Fruit fly (Drosophila melanogaster) whole organism, embryonic: ENCODE measurements around the gene SrpRbeta.
A peak's percentile ranks its signal among the peaks of the same experiment; 100 is the strongest.

ENCODE experiments used
- Adf1 ChIP-seq: fragments of 200-800 bp; sonication (Bioruptor generic); IDR thresholded peaks from 2 replicates; pipeline ENCODE4 v1.3.6; 2022; ENCODE audit warnings: missing biosample characterization, missing genetic modification characterization
- Atf6 ChIP-seq: fragments of 200-800 bp; sonication (Bioruptor generic); IDR thresholded peaks from 2 replicates; pipeline ENCODE4 v1.3.6; 2022; ENCODE audit warnings: missing biosample characterization, missing genetic modification characterization
- CG10274 ChIP-seq: fragments of 200-800 bp; sonication (Bioruptor generic); optimal IDR thresholded peaks from 3 replicates; lab custom pipeline; 2017; ENCODE audit warnings: missing biosample characterization, mild to moderate bottlenecking, missing genetic modification characterization
- CG11247 ChIP-seq: fragments of 200-800 bp; sonication (Bioruptor generic); IDR thresholded peaks from 2 replicates; pipeline ENCODE4 v1.3.6; 2022; ENCODE audit warnings: missing biosample characterization, missing genetic modification characterization
- CG12071 ChIP-seq: fragments of 200-800 bp; sonication (Bioruptor generic); optimal IDR thresholded peaks from 3 replicates; lab custom pipeline; 2018; ENCODE audit warnings: missing biosample characterization, mild to moderate bottlenecking, missing genetic modification characterization
- CG12391 ChIP-seq: fragments of 200-800 bp; sonication (Bioruptor generic); optimal IDR thresholded peaks from 3 replicates; lab custom pipeline; 2018; ENCODE audit warnings: missing biosample characterization, mild to moderate bottlenecking, missing genetic modification characterization, moderate library complexity
- CG12769 ChIP-seq: fragments of 200-800 bp; sonication (Bioruptor generic); optimal IDR thresholded peaks from 2 replicates; lab custom pipeline; 2019; ENCODE audit warnings: missing biosample characterization, mild to moderate bottlenecking, missing genetic modification characterization, moderate library complexity
- CG13775 ChIP-seq: fragments of 200-800 bp; sonication (Bioruptor generic); optimal IDR thresholded peaks from 3 replicates; lab custom pipeline; 2017; ENCODE audit warnings: missing biosample characterization, mild to moderate bottlenecking, missing genetic modification characterization
- CG17186 ChIP-seq: fragments of 200-800 bp; sonication (Bioruptor generic); optimal IDR thresholded peaks from 3 replicates; lab custom pipeline; 2017; ENCODE audit warnings: missing biosample characterization, missing genetic modification reagents, missing genetic modification characterization
- CG17385 ChIP-seq: fragments of 200-800 bp; sonication (Bioruptor generic); optimal IDR thresholded peaks from 3 replicates; lab custom pipeline; 2018; ENCODE audit warnings: missing biosample characterization, mild to moderate bottlenecking, missing genetic modification characterization
- CG17612 ChIP-seq: fragments of 200-800 bp; sonication (Bioruptor generic); IDR thresholded peaks from 2 replicates; pipeline ENCODE4 v1.3.6; 2022; ENCODE audit warnings: missing biosample characterization, missing genetic modification characterization
- CG18764 ChIP-seq: fragments of 200-800 bp; sonication (Bioruptor generic); optimal IDR thresholded peaks from 3 replicates; lab custom pipeline; 2016; ENCODE audit warnings: missing biosample characterization, missing genetic modification characterization
- CG31224 ChIP-seq: fragments of 200-800 bp; sonication (Bioruptor generic); IDR thresholded peaks from 2 replicates; pipeline ENCODE4 v1.3.6; 2022; ENCODE audit warnings: missing biosample characterization, missing genetic modification characterization
- CG32772 ChIP-seq: fragments of 200-800 bp; sonication (Bioruptor generic); IDR thresholded peaks from 2 replicates; pipeline ENCODE4 v1.3.6; 2022; ENCODE audit warnings: missing biosample characterization, missing genetic modification characterization
- CG3847 ChIP-seq: fragments of 200-800 bp; sonication (Bioruptor generic); IDR thresholded peaks from 2 replicates; pipeline ENCODE4 v1.3.6; 2022; ENCODE audit warnings: missing biosample characterization, missing genetic modification characterization
- CG6175 ChIP-seq: fragments of 200-800 bp; sonication (Bioruptor generic); IDR thresholded peaks from 3 replicates; pipeline ENCODE4 v1.3.6; 2022; ENCODE audit warnings: missing biosample characterization, missing genetic modification characterization
- CG7271 ChIP-seq: fragments of 200-800 bp; sonication (Bioruptor generic); optimal IDR thresholded peaks from 2 replicates; lab custom pipeline; 2018; ENCODE audit warnings: missing biosample characterization, mild to moderate bottlenecking, missing genetic modification characterization, moderate library complexity
- D ChIP-seq, 2 experiments: fragments of 200-800 bp in 1 of 2; fragments of >200 bp in 1 of 2; sonication (Bioruptor generic) in 1 of 2; optimal IDR thresholded peaks; 2 replicates in 1 of 2; 3 replicates in 1 of 2; lab custom pipeline; 2017; ENCODE audit warnings: mild to moderate bottlenecking in 1 of 2, missing biosample characterization in 1 of 2, missing genetic modification characterization in 1 of 2, missing genetic modification reagents in 1 of 2
- Dad ChIP-seq: fragments of 200-800 bp; sonication (Bioruptor generic); optimal IDR thresholded peaks from 3 replicates; lab custom pipeline; 2016; ENCODE audit warnings: missing biosample characterization, missing genetic modification characterization
- Deaf1 ChIP-seq: fragments of 200-800 bp; optimal IDR thresholded peaks from 3 replicates; lab custom pipeline; 2019; ENCODE audit warnings: missing biosample characterization, mild to moderate bottlenecking, missing genetic modification characterization, moderate library complexity
- Dip2 ChIP-seq: fragments of 200-800 bp; sonication (Bioruptor generic); IDR thresholded peaks from 2 replicates; pipeline ENCODE4 v1.3.6; 2022; ENCODE audit warnings: missing biosample characterization, missing genetic modification characterization
- Eip74EF ChIP-seq, 2 experiments: fragments of 200-800 bp in 1 of 2; fragments of >200 bp in 1 of 2; sonication (Bioruptor generic) in 1 of 2; optimal IDR thresholded peaks; 2 replicates each; lab custom pipeline; 2017 to 2019; ENCODE audit warnings: missing biosample characterization in 2 of 2, missing genetic modification characterization in 2 of 2, mild to moderate bottlenecking in 1 of 2, moderate library complexity in 1 of 2
- Fer3 ChIP-seq: fragments of 200-800 bp; sonication (Bioruptor generic); optimal IDR thresholded peaks from 2 replicates; lab custom pipeline; 2018; ENCODE audit warnings: missing biosample characterization, mild to moderate bottlenecking, missing genetic modification characterization, moderate library complexity
- Hr3 ChIP-seq: fragments of 200-800 bp; sonication (Bioruptor generic); optimal IDR thresholded peaks from 3 replicates; lab custom pipeline; 2016; ENCODE audit warnings: missing biosample characterization, missing genetic modification characterization
- Ptx1 ChIP-seq: fragments of 200-800 bp; sonication (Bioruptor generic); IDR thresholded peaks from 2 replicates; pipeline ENCODE4 v1.3.6; 2022; ENCODE audit warnings: missing biosample characterization, missing genetic modification characterization
- Rfx ChIP-seq: fragments of 200-800 bp; sonication (Bioruptor generic); IDR thresholded peaks from 2 replicates; pipeline ENCODE4 v1.3.6; 2022; ENCODE audit warnings: missing biosample characterization, missing genetic modification characterization
- Taf1 ChIP-seq: fragments of 200-800 bp; sonication (Bioruptor generic); IDR thresholded peaks from 2 replicates; pipeline ENCODE4 v1.3.6; 2022; ENCODE audit warnings: missing biosample characterization, missing genetic modification characterization
- ash1 ChIP-seq: fragments of 200-800 bp; sonication (Bioruptor generic); optimal IDR thresholded peaks from 2 replicates; lab custom pipeline; 2018; ENCODE audit warnings: missing biosample characterization, mild to moderate bottlenecking, missing genetic modification characterization
- caup ChIP-seq: fragments of 200-800 bp; sonication (Bioruptor generic); optimal IDR thresholded peaks from 3 replicates; lab custom pipeline; 2017; ENCODE audit warnings: missing biosample characterization, mild to moderate bottlenecking, missing genetic modification characterization, moderate library complexity; ENCODE audit not compliant: severe bottlenecking
- chinmo ChIP-seq: fragments of 200-800 bp; sonication (Bioruptor generic); IDR thresholded peaks from 4 replicates; pipeline ENCODE4 v1.3.6; 2022; ENCODE audit warnings: missing biosample characterization, missing genetic modification characterization; ENCODE audit not compliant: partially characterized antibody
- da ChIP-seq: fragments of 200-800 bp; sonication (Bioruptor generic); optimal IDR thresholded peaks from 2 replicates; lab custom pipeline; 2016; ENCODE audit warnings: missing biosample characterization, missing genetic modification characterization
- disco-r ChIP-seq: fragments of 200-800 bp; sonication (Bioruptor generic); optimal IDR thresholded peaks from 2 replicates; lab custom pipeline; 2016; ENCODE audit warnings: missing biosample characterization, missing genetic modification characterization
- emc ChIP-seq: fragments of 200-800 bp; sonication (Bioruptor generic); optimal IDR thresholded peaks from 2 replicates; lab custom pipeline; 2016; ENCODE audit warnings: missing biosample characterization, missing genetic modification characterization
- her ChIP-seq: fragments of 200-800 bp; sonication (Bioruptor generic); optimal IDR thresholded peaks from 2 replicates; lab custom pipeline; 2016; ENCODE audit warnings: missing biosample characterization, missing genetic modification characterization
- klu ChIP-seq: fragments of 200-800 bp; sonication (Bioruptor generic); IDR thresholded peaks from 2 replicates; pipeline ENCODE4 v1.3.6; 2022; ENCODE audit warnings: missing biosample characterization, missing genetic modification characterization
- knrl ChIP-seq: fragments of 200-800 bp; sonication (Bioruptor generic); IDR thresholded peaks from 3 replicates; pipeline ENCODE4 v1.3.6; 2022; ENCODE audit warnings: missing biosample characterization, missing genetic modification characterization; ENCODE audit not compliant: partially characterized antibody
- lilli ChIP-seq: fragments of 200-800 bp; sonication (Bioruptor generic); optimal IDR thresholded peaks from 3 replicates; lab custom pipeline; 2016; ENCODE audit warnings: missing biosample characterization, missing genetic modification characterization
- mld ChIP-seq: fragments of 200-800 bp; sonication (Bioruptor generic); IDR thresholded peaks from 3 replicates; pipeline ENCODE4 v1.3.6; 2022; ENCODE audit warnings: missing biosample characterization, missing genetic modification characterization; ENCODE audit not compliant: partially characterized antibody
- nmo ChIP-seq: fragments of 200-800 bp; sonication (Bioruptor generic); optimal IDR thresholded peaks from 2 replicates; lab custom pipeline; 2018; ENCODE audit warnings: missing biosample characterization, mild to moderate bottlenecking, missing genetic modification characterization, moderate library complexity
- nom ChIP-seq: fragments of 200-800 bp; sonication (Bioruptor generic); optimal IDR thresholded peaks from 2 replicates; lab custom pipeline; 2017; ENCODE audit warnings: missing biosample characterization, missing genetic modification characterization, mild to moderate bottlenecking, moderate library complexity, missing genetic modification reagents
- otp ChIP-seq: fragments of 200-800 bp; sonication (Bioruptor generic); IDR thresholded peaks from 3 replicates; pipeline ENCODE4, ENCODE4 v1.3.6; 2022; ENCODE audit warnings: missing biosample characterization, missing genetic modification characterization
- salm ChIP-seq: fragments of 200-800 bp; sonication (Bioruptor generic); optimal IDR thresholded peaks from 2 replicates; lab custom pipeline; 2018; ENCODE audit warnings: missing biosample characterization, mild to moderate bottlenecking, missing genetic modification characterization
- sd ChIP-seq: fragments of 200-800 bp; sonication (Bioruptor generic); optimal IDR thresholded peaks from 3 replicates; lab custom pipeline; 2018; ENCODE audit warnings: missing biosample characterization, mild to moderate bottlenecking, missing genetic modification characterization, moderate library complexity
- sens ChIP-seq: fragments of 200-800 bp; sonication (Bioruptor generic); peaks from one replicate; lab custom pipeline; 2016; ENCODE audit warnings: missing biosample characterization, missing genetic modification characterization
- slbo ChIP-seq: fragments of 200-800 bp; sonication (Bioruptor generic); IDR thresholded peaks from 2 replicates; pipeline ENCODE4 v1.3.6; 2022; ENCODE audit warnings: missing biosample characterization, missing genetic modification characterization
- tgo ChIP-seq: fragments of 200-800 bp; sonication (Bioruptor generic); IDR thresholded peaks from 3 replicates; pipeline ENCODE4 v1.3.6; 2022; ENCODE audit warnings: missing biosample characterization, missing genetic modification characterization
- twi ChIP-seq: fragments of 200-800 bp; optimal IDR thresholded peaks from 2 replicates; lab custom pipeline; 2019; ENCODE audit warnings: missing biosample characterization, mild to moderate bottlenecking, missing genetic modification characterization, moderate library complexity
- vnd ChIP-seq: fragments of 200-800 bp; sonication (Bioruptor generic); IDR thresholded peaks from 3 replicates; pipeline ENCODE4 v1.3.6; 2022; ENCODE audit warnings: missing biosample characterization, missing genetic modification characterization; ENCODE audit not compliant: partially characterized antibody
- wdn ChIP-seq: fragments of 200-800 bp; sonication (Bioruptor generic); IDR thresholded peaks from 2 replicates; pipeline ENCODE4 v1.3.6; 2022; ENCODE audit warnings: missing biosample characterization, missing genetic modification characterization
- wor ChIP-seq: fragments of 200-800 bp; sonication (Bioruptor generic); IDR thresholded peaks from 2 replicates; pipeline ENCODE4 v1.3.6; 2022; ENCODE audit warnings: missing biosample characterization, missing genetic modification characterization

SrpRbeta gene

DNA sequence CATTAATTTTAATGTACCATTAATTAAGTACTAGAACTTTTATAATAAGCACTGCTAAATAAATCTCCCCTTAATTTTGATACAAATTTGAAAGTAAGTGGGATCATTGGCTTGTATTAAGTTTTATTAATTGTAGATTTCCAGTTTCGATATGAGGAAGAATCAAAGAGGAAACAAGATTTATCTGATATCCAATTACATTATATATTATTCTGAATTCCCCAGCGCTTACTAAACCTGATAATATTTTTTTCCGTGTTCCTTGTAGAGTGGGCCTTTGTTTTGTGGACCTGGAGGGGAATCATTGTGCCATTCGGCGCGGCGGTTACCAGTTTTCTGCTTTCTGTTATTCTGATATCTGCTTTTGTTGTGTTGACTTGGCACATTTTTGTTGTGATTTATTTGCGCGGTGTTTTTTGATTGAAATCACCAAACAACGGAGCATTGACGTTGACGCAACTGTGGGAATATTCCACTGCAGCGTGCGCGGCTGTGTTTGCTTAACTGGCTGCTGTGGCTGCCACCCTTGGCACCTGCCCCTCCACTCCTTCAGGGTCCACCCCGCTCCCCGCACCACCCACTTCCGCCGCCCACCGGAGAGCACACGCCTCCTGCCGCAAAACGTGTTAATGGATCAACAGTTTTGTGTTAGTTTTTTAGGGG, 35.5 kb downstream of the SrpRbeta start (continued):
- TF ChIP-seq Atf6 (GFP tag; lab: Robert Waterston, UW) (0 out of 2 replicates have a peak, but pooled peaks have one; percentile 20), CG18764 (GFP tag; lab: Kevin White, UChicago) (no peak), CG32772 (GFP tag; lab: Robert Waterston, UW) (no peak), Dip2 (GFP tag; lab: Robert Waterston, UW) (no peak), CG10274 (GFP tag; lab: Kevin White, UChicago) (no peak), Hr3 (GFP tag; lab: Kevin White, UChicago) (no peak), sens (GFP tag; lab: Kevin White, UChicago) (no peak), CG12071 (GFP tag; lab: Kevin White, UChicago) (peak; percentile 1), klu (no peak), her (GFP tag; lab: Kevin White, UChicago) (no peak), nmo (no peak), CG12391 (tag; lab: Kevin White, UChicago) (peak; percentile 7), Eip74EF (GFP tag; optimal IDR thresholded peaks at IDR 0.05; lab: Kevin White, UChicago) (no peak), CG11247 (GFP tag; lab: Robert Waterston, UW) (no peak), caup (peak; percentile 30), twi (tag; lab: Kevin White, UChicago) (no peak), lilli (GFP tag; lab: Kevin White, UChicago) (no peak), Ptx1 (GFP tag; lab: Robert Waterston, UW) (no peak), CG17385 (GFP tag; lab: Kevin White, UChicago) (no peak), CG12769 (tag; lab: Kevin White, UChicago) (peak; percentile 29), Deaf1 (tag; lab: Kevin White, UChicago) (no peak), wor (GFP tag; lab: Robert Waterston, UW) (no peak), nom (GFP tag; lab: Kevin White, UChicago) (no peak), salm (no peak), knrl (GFP tag; lab: Robert Waterston, UW) (no peak), CG17612 (GFP tag; lab: Robert Waterston, UW) (no peak), CG7271 (tag; lab: Kevin White, UChicago) (no peak), da (GFP tag; lab: Kevin White, UChicago) (no peak), disco-r (GFP tag; lab: Kevin White, UChicago) (no peak), ash1 (no peak), emc (GFP tag; lab: Kevin White, UChicago) (no peak), D (optimal IDR thresholded peaks at IDR 0.05; lab: Kevin White, UChicago) (no peak), D (GFP tag; optimal IDR thresholded peaks at IDR 0.05; lab: Kevin White, UChicago) (no peak), mld (GFP tag; lab: Robert Waterston, UW) (no peak), Fer3 (tag; lab: Kevin White, UChicago) (no peak), tgo (GFP tag; lab: Robert Waterston, UW) (no peak), otp (GFP tag; lab: Robert Waterston, UW) (0 out of 3 replicates have a peak, but pooled peaks have one; percentile 41), CG3847 (no peak), CG17186 (GFP tag; lab: Kevin White, UChicago) (no peak), CG31224 (no peak), Dad (GFP tag; lab: Kevin White, UChicago) (no peak), sd (tag; lab: Kevin White, UChicago) (peak; percentile 42), wdn (GFP tag; lab: Robert Waterston, UW) (no peak), chinmo (GFP tag; lab: Robert Waterston, UW) (0 out of 4 replicates have a peak, but pooled peaks have one; percentile 73), Rfx (GFP tag; lab: Robert Waterston, UW) (no peak), CG6175 (GFP tag; lab: Robert Waterston, UW) (peak; percentile 66; the same call in 2 of the 3 replicates), Taf1 (no peak), vnd (no peak), CG13775 (GFP tag; lab: Kevin White, UChicago) (no peak), slbo (GFP tag; lab: Robert Waterston, UW) (0 out of 2 replicates have a peak, but pooled peaks have one; percentile 15), Adf1 (GFP tag; lab: Robert Waterston, UW) (no peak)
